Fruit fly (Drosophila melanogaster) whole organism, wandering third instar larva: ENCODE results near the gene CG31674.

ENCODE experiments used
- GATAd ChIP-seq: sonication (Bioruptor generic); optimal IDR thresholded peaks from 2 replicates; lab custom pipeline; 2016; ENCODE audit warnings: missing biosample characterization, missing genetic modification characterization
- Hnf4 ChIP-seq: fragments of 200-800 bp; sonication (Bioruptor generic); optimal IDR thresholded peaks from 2 replicates; lab custom pipeline; 2016; ENCODE audit warnings: missing biosample characterization, mild to moderate bottlenecking, missing genetic modification characterization
- Myc ChIP-seq: fragments of >200 bp; optimal IDR thresholded peaks from 2 replicates; lab custom pipeline; 2017
- Sp1 ChIP-seq: fragments of 200-800 bp; sonication (Bioruptor generic); optimal IDR thresholded peaks from 3 replicates; lab custom pipeline; 2019; ENCODE audit warnings: missing biosample characterization, mild to moderate bottlenecking, missing genetic modification characterization, moderate library complexity
- brk ChIP-seq: fragments of 200-800 bp; sonication (Bioruptor generic); optimal IDR thresholded peaks from 2 replicates; lab custom pipeline; 2016; ENCODE audit warnings: missing biosample characterization, mild to moderate bottlenecking, missing genetic modification characterization
- lola ChIP-seq: fragments of >200 bp; optimal IDR thresholded peaks from 2 replicates; lab custom pipeline; 2017; ENCODE audit warnings: missing biosample characterization, missing genetic modification characterization
- pan ChIP-seq: fragments of >200 bp; optimal IDR thresholded peaks from 2 replicates; lab custom pipeline; 2017
- rgr ChIP-seq: fragments of 200-800 bp; sonication (Bioruptor generic); optimal IDR thresholded peaks from 3 replicates; lab custom pipeline; 2016; ENCODE audit warnings: missing biosample characterization, mild to moderate bottlenecking, missing genetic modification characterization
- sv ChIP-seq: fragments of 200-800 bp; sonication (Bioruptor generic); optimal IDR thresholded peaks from 3 replicates; lab custom pipeline; 2016; ENCODE audit warnings: missing biosample characterization, missing genetic modification characterization
- usp ChIP-seq: fragments of >200 bp; optimal IDR thresholded peaks from 2 replicates; lab custom pipeline; 2017; ENCODE audit warnings: missing biosample characterization, missing genetic modification characterization
- woc ChIP-seq: sonication (Bioruptor generic); optimal IDR thresholded peaks from 2 replicates; lab custom pipeline; 2016; ENCODE audit warnings: missing biosample characterization, mild to moderate bottlenecking, missing genetic modification characterization

DNA sequence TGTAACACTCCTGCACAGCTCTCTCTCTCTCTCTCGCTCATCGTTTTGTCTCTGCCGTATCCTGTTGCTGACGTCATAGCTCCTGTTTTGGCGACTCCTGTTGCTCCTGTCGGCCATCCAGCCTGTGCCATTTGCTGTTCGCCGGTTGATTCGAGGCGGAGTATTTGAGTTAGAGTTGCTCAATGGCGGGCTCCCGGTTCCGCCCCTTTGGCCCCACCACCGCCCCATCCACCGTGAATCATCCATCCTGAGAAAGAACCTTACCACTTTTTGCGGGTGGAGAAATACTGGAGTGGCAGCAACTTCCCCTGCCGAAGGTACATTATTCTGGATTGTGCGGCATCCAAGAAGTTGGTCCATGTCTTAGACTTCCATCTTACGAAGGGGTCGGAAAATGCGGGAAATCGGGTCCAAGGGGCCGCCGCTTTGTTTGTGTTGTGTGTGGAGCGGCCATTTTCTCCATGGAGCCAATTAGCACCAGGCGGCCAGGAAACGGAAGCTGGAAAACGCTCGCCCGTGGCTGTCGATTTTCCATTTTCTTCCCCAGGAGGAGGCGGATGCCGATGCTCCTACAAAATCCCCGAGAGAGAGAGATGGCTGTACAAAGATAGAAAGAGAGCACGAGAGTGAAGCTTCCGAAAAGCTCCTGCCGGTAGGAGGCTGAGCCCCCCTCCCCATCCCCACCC lies 22.4 kb upstream of the CG31674 start:
- TF ChIP-seq sv (GFP tag; lab: Kevin White, UChicago) (no peak), Myc (lab: Kevin White, UChicago) (no peak), pan (lab: Kevin White, UChicago) (no peak), rgr (no peak), GATAd (GFP tag; lab: Kevin White, UChicago) (no peak), Sp1 (GFP tag; lab: Kevin White, UChicago) (no peak), woc (GFP tag; lab: Kevin White, UChicago) (no peak), Hnf4 (GFP tag; lab: Kevin White, UChicago) (no peak), usp (GFP tag; lab: Kevin White, UChicago) (no peak), lola (no peak), brk (GFP tag; lab: Kevin White, UChicago) (no peak)
